Worm (Caenorhabditis elegans) whole organism, early embryonic: ENCODE measurements around the gene ZK1240.2.

ENCODE experiments used
- F13C5.2 ChIP-seq: sonication (generic microtip); optimal IDR thresholded peaks from 2 replicates; lab custom pipeline; 2017; ENCODE audit warnings: mild to moderate bottlenecking, missing genetic modification characterization, inconsistent platforms, missing compliant biosample characterization
- aly-1 ChIP-seq: sonication (generic microtip); optimal IDR thresholded peaks from 2 replicates; lab custom pipeline; 2016; ENCODE audit warnings: missing genetic modification characterization, missing compliant biosample characterization
- ama-1 ChIP-seq: fragments of 150-350 bp; optimal IDR thresholded peaks from 2 replicates; lab custom pipeline; 2014
- ets-7 ChIP-seq: sonication (generic microtip); optimal IDR thresholded peaks from 2 replicates; lab custom pipeline; 2016; ENCODE audit warnings: missing genotype, missing genetic modification characterization, missing compliant biosample characterization
- hmg-4 ChIP-seq: fragments of 200-800 bp; sonication (Bioruptor generic); optimal IDR thresholded peaks from 2 replicates; lab custom pipeline; 2018; ENCODE audit warnings: mild to moderate bottlenecking, missing genetic modification characterization, missing compliant biosample characterization
- sea-1 ChIP-seq: fragments of 200-800 bp; sonication (Bioruptor generic); conservative IDR thresholded peaks from 2 replicates; pipeline ENCODE4 v1.3.6; 2022; ENCODE audit warnings: missing genetic modification characterization, missing compliant biosample characterization

ce11 chrII:2312747-2313146 is 10.4 kb upstream of the ZK1240.2 start, which contains the start of the genes trim-21 and B0281.1:
- TF ChIP-seq sea-1 (GFP tag; lab: Robert Waterston, UW) (no peak), ama-1 (lab: Kevin White, UChicago) (no peak), F13C5.2 (no peak), aly-1 (no peak), hmg-4 (GFP tag; lab: Kevin White, UChicago) (no peak), ets-7 (no peak)
